Worm (Caenorhabditis elegans) whole organism, late embryonic: ENCODE results near the gene glt-7.
A peak's percentile ranks its signal among the peaks of the same experiment; 100 is the strongest.

ENCODE experiments used
- C08G9.2 ChIP-seq: sonication (generic microtip); optimal IDR thresholded peaks from 2 replicates; lab custom pipeline; 2016; ENCODE audit warnings: mild to moderate bottlenecking, missing genetic modification characterization, moderate library complexity, missing compliant biosample characterization
- C38D4.7 ChIP-seq: fragments of 200-800 bp; sonication (Bioruptor generic); optimal IDR thresholded peaks from 2 replicates; lab custom pipeline; 2018; ENCODE audit warnings: mild to moderate bottlenecking, missing genetic modification characterization, moderate library complexity, missing compliant biosample characterization
- K02D7.2 ChIP-seq: sonication (generic microtip); optimal IDR thresholded peaks from 2 replicates; lab custom pipeline; 2017; ENCODE audit warnings: mild to moderate bottlenecking, missing genetic modification characterization, missing compliant biosample characterization
- K09A11.1 ChIP-seq: sonication (generic microtip); optimal IDR thresholded peaks from 2 replicates; lab custom pipeline; 2017; ENCODE audit warnings: antibody characterized with exemption, mild to moderate bottlenecking, missing genetic modification characterization, missing compliant biosample characterization; ENCODE audit not compliant: insufficient read depth
- Y22D7AL.16 ChIP-seq: sonication (generic microtip); optimal IDR thresholded peaks from 2 replicates; lab custom pipeline; 2016; ENCODE audit warnings: missing genetic modification characterization, missing compliant biosample characterization
- ama-1 ChIP-seq: fragments of 150-350 bp; optimal IDR thresholded peaks from 2 replicates; lab custom pipeline; 2014
- ceh-19 ChIP-seq: fragments of 200-800 bp; sonication (Bioruptor generic); optimal IDR thresholded peaks from 2 replicates; lab custom pipeline; 2018; ENCODE audit warnings: mild to moderate bottlenecking, missing genetic modification characterization, missing compliant biosample characterization
- ceh-2 ChIP-seq: sonication (generic microtip); optimal IDR thresholded peaks from 2 replicates; lab custom pipeline; 2016; ENCODE audit warnings: missing genotype, missing genetic modification characterization, missing compliant biosample characterization
- ceh-22 ChIP-seq: sonication (generic microtip); optimal IDR thresholded peaks from 2 replicates; lab custom pipeline; 2017; ENCODE audit warnings: missing biosample characterization, missing genetic modification characterization
- ceh-48 ChIP-seq: sonication (generic microtip); optimal IDR thresholded peaks from 2 replicates; lab custom pipeline; 2016; ENCODE audit warnings: missing genetic modification characterization, inconsistent platforms, missing compliant biosample characterization
- ceh-9 ChIP-seq: sonication (generic microtip); optimal IDR thresholded peaks from 2 replicates; lab custom pipeline; 2016; ENCODE audit warnings: mild to moderate bottlenecking, missing genetic modification characterization, inconsistent platforms, missing compliant biosample characterization
- che-1 ChIP-seq: sonication (generic microtip); optimal IDR thresholded peaks from 2 replicates; lab custom pipeline; 2016; ENCODE audit warnings: mild to moderate bottlenecking, missing genetic modification characterization, missing compliant biosample characterization
- dmd-4 ChIP-seq: sonication (generic microtip); optimal IDR thresholded peaks from 2 replicates; lab custom pipeline; 2016; ENCODE audit warnings: borderline replicate concordance, missing genetic modification characterization, missing compliant biosample characterization
- fax-1 ChIP-seq: sonication (generic microtip); optimal IDR thresholded peaks from 2 replicates; lab custom pipeline; 2016; ENCODE audit warnings: missing genotype, missing genetic modification characterization, missing compliant biosample characterization
- fkh-10 ChIP-seq: fragments of 150-350 bp; optimal IDR thresholded peaks from 2 replicates; lab custom pipeline; 2014; ENCODE audit warnings: missing biosample characterization, missing genetic modification reagents, missing genetic modification characterization
- fkh-6 ChIP-seq: sonication (generic microtip); optimal IDR thresholded peaks from 2 replicates; lab custom pipeline; 2016; ENCODE audit warnings: missing genetic modification characterization, missing compliant biosample characterization
- gmeb-2 ChIP-seq: sonication (generic microtip); optimal IDR thresholded peaks from 2 replicates; lab custom pipeline; 2016; ENCODE audit warnings: missing genetic modification characterization, inconsistent platforms, missing compliant biosample characterization
- hlh-13 ChIP-seq: fragments of 200-800 bp; sonication (Bioruptor generic); optimal IDR thresholded peaks from 2 replicates; lab custom pipeline; 2018; ENCODE audit warnings: mild to moderate bottlenecking, missing genetic modification characterization, missing compliant biosample characterization
- hlh-30 ChIP-seq: sonication (generic microtip); optimal IDR thresholded peaks from 2 replicates; lab custom pipeline; 2017; ENCODE audit warnings: antibody characterized with exemption, missing genetic modification characterization, missing compliant biosample characterization; ENCODE audit not compliant: insufficient read depth
- lin-11 ChIP-seq: fragments of 200-800 bp; sonication (Bioruptor generic); optimal IDR thresholded peaks from 2 replicates; lab custom pipeline; 2018; ENCODE audit warnings: mild to moderate bottlenecking, missing genetic modification characterization, missing compliant biosample characterization
- madf-2 ChIP-seq: sonication (generic microtip); optimal IDR thresholded peaks from 2 replicates; lab custom pipeline; 2017; ENCODE audit warnings: missing genetic modification characterization, missing compliant biosample characterization
- mec-3 ChIP-seq: sonication (generic microtip); optimal IDR thresholded peaks from 2 replicates; lab custom pipeline; 2016; ENCODE audit warnings: borderline replicate concordance, missing genetic modification characterization, missing compliant biosample characterization
- nfya-1 ChIP-seq: sonication (generic microtip); optimal IDR thresholded peaks from 2 replicates; lab custom pipeline; 2017; ENCODE audit warnings: missing genetic modification characterization, mild to moderate bottlenecking, missing compliant biosample characterization, antibody characterized with exemption, moderate library complexity
- nhr-232 ChIP-seq: sonication (generic microtip); optimal IDR thresholded peaks from 2 replicates; lab custom pipeline; 2016; ENCODE audit warnings: missing genetic modification characterization, missing compliant biosample characterization
- ref-2 ChIP-seq: sonication (generic microtip); optimal IDR thresholded peaks from 2 replicates; lab custom pipeline; 2016; ENCODE audit warnings: missing genetic modification characterization, missing compliant biosample characterization
- rnt-1 ChIP-seq: sonication (generic microtip); optimal IDR thresholded peaks from 2 replicates; lab custom pipeline; 2016; ENCODE audit warnings: missing genetic modification characterization, missing compliant biosample characterization
- sdc-2 ChIP-seq: sonication (generic microtip); optimal IDR thresholded peaks from 2 replicates; lab custom pipeline; 2016; ENCODE audit warnings: missing genotype, missing genetic modification characterization, missing compliant biosample characterization
- sox-2 ChIP-seq: fragments of 200-800 bp; sonication (Bioruptor generic); IDR thresholded peaks from 2 replicates; pipeline ENCODE4 v1.3.6; 2022; ENCODE audit warnings: missing genetic modification reagents, missing genetic modification characterization, missing compliant biosample characterization
- tbx-2 ChIP-seq: sonication (generic microtip); optimal IDR thresholded peaks from 2 replicates; lab custom pipeline; 2016; ENCODE audit warnings: missing genetic modification characterization, missing compliant biosample characterization
- tbx-7 ChIP-seq: sonication (generic microtip); optimal IDR thresholded peaks from 2 replicates; lab custom pipeline; 2016; ENCODE audit warnings: missing genotype, missing genetic modification characterization, missing compliant biosample characterization
- ttx-3 ChIP-seq: sonication (generic microtip); optimal IDR thresholded peaks from 2 replicates; lab custom pipeline; 2016; ENCODE audit warnings: missing genetic modification reagents, missing genetic modification characterization, missing compliant biosample characterization
- unc-42 ChIP-seq: sonication (generic microtip); optimal IDR thresholded peaks from 2 replicates; lab custom pipeline; 2016; ENCODE audit warnings: missing genotype, missing genetic modification characterization, missing compliant biosample characterization
- unc-86 ChIP-seq: sonication (generic microtip); optimal IDR thresholded peaks from 2 replicates; lab custom pipeline; 2016; ENCODE audit warnings: missing genetic modification characterization, missing compliant biosample characterization
- zip-5 ChIP-seq: sonication (generic microtip); optimal IDR thresholded peaks from 2 replicates; lab custom pipeline; 2016; ENCODE audit warnings: missing genetic modification characterization, missing compliant biosample characterization

The glt-7 gene

DNA sequence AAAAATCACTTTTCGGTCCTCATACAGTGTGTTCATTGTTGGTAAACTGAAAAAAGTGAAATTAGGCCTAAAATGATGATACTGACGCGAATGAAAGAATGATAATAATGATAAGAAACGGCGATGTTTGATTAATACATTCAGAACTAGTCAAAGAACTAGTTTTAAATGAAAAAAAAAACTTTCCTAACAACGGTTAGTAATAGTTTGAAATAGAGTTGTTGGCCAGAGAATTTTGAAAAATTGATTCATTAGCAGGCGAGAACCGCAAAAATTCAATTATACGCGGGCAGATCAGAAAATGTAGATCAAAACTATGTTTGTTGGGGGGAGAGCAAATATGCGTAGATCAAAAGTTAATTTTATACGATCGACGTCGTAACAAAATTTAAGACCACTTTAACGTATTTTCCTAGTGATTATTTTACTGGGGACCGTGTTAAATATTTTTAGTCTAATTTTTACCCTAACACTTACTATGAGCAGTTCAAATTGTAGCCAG, 38.9 kb downstream of the glt-7 start, which contains the start of gene F56A11.5 (continued):
- TF ChIP-seq K02D7.2 (tag; lab: Kevin White, UChicago) = no peak
- TF ChIP-seq lin-11 (tag; lab: Kevin White, UChicago) = no peak
- TF ChIP-seq hlh-30 (tag; lab: Kevin White, UChicago) = no peak
- no peak for TF ChIP-seq nhr-232 (tag; lab: Kevin White, UChicago)
- TF ChIP-seq ceh-22 = no peak

DNA sequence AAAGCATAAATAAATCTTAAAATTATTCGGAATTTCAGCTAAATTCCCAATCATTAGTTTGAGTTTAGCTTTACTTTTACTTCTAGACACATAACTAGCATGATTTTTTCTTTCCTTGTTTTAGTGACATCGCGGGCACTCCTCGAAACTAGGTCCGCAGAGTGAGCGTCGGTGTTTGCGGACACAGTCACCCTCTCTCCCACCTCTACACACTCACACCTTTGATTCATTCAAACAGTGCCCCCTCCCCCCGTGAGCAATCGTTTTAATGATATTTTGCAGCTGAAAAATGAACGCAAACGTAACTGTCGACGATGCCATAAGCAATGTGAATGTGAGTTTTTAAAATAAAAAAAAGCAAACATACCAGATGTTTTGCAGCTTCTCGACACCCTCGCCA, 40.6 kb downstream of the glt-7 start, which contains the start of gene gex-2:
TSS of gene gex-2 (plus strand) at position 283 of the 400 bp plus-strand sequence.
- peak; percentile 27 for TF ChIP-seq tbx-2 (tag; lab: Kevin White, UChicago)
- TF ChIP-seq fax-1 (tag; lab: Kevin White, UChicago) = no peak
- peak; percentile 22 for TF ChIP-seq fkh-6 (tag; lab: Kevin White, UChicago)
- peak; percentile 3 for TF ChIP-seq ref-2 (tag; lab: Kevin White, UChicago)
- no peak for TF ChIP-seq gmeb-2 (tag; lab: Kevin White, UChicago)
- peak; percentile 1 for TF ChIP-seq nfya-1 (tag; lab: Kevin White, UChicago)
- TF ChIP-seq ceh-9 = no peak

ce11 chrIV:580512-580911, 48.6 kb downstream of the glt-7 start:
- no peak for TF ChIP-seq zip-5 (tag; lab: Kevin White, UChicago)
- TF ChIP-seq dmd-4 (tag; lab: Kevin White, UChicago) = no peak
- TF ChIP-seq sdc-2 (tag; lab: Kevin White, UChicago) = no peak
- no peak for TF ChIP-seq C38D4.7 (GFP tag; lab: Kevin White, UChicago)
- no peak for TF ChIP-seq ttx-3
- TF ChIP-seq nfya-1 (tag; lab: Kevin White, UChicago) = no peak
- TF ChIP-seq rnt-1 (tag; lab: Kevin White, UChicago) = no peak
- TF ChIP-seq ceh-9 = no peak
- TF ChIP-seq ceh-2 = no peak
- TF ChIP-seq, all 69 proteins: peak for 0

DNA sequence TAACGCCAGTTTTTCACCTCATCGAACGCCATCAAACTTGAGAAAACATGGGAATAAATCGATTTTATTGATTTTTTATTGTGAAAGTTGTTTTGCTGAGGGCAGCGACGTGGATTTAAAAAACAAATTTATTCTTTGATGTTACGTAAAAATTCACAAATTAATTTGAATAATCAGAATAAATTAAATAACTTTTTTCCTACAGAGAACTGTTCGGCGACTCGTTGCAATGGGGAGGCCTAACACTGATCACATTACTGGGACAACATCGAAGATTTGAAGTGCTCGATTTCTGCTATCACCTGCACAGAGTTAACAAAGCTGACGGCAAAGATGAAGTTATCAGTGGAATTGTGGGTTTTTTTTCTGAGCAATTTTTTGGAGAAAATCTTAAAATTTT, 50.2 kb downstream of the glt-7 start, which contains the start of gene F56A11.6:
TSS of gene F56A11.6 (minus strand) at position 101 of the 400 bp plus-strand sequence.
- no peak for TF ChIP-seq Y22D7AL.16 (tag; lab: Kevin White, UChicago)
- TF ChIP-seq che-1 (tag; lab: Kevin White, UChicago) = no peak
- no peak for TF ChIP-seq sox-2 (GFP tag; lab: Robert Waterston, UW)
- no peak for TF ChIP-seq ttx-3
- no peak for TF ChIP-seq ceh-48 (tag; lab: Kevin White, UChicago)
- TF ChIP-seq tbx-7 (tag; lab: Kevin White, UChicago) = no peak
- no peak for TF ChIP-seq mec-3 (tag; lab: Kevin White, UChicago)
- no peak for TF ChIP-seq madf-2 (tag; lab: Kevin White, UChicago)
- TF ChIP-seq fkh-10 (GFP tag; lab: Kevin White, UChicago) = no peak
- TF ChIP-seq C08G9.2 (tag; lab: Kevin White, UChicago) = no peak
- TF ChIP-seq fax-1 (tag; lab: Kevin White, UChicago) = no peak

ce11 chrIV:584039-584438, 52.1 kb downstream of the glt-7 start:
- TF ChIP-seq che-1 (tag; lab: Kevin White, UChicago) (no peak), hlh-13 (no peak), tbx-2 (tag; lab: Kevin White, UChicago) (no peak), ceh-19 (GFP tag; lab: Kevin White, UChicago) (no peak), K09A11.1 (tag; lab: Kevin White, UChicago) (no peak), unc-86 (no peak), ama-1 (no peak), unc-42 (tag; lab: Kevin White, UChicago) (no peak)
